Worm (Caenorhabditis elegans) whole organism, L4 larva: Measurements from ENCODE around the gene polg-1.

Experiments used
- R02D3.7 ChIP-seq: fragments of 150-350 bp; sonication (generic microtip); optimal IDR thresholded peaks from 3 replicates; lab custom pipeline; 2014; ENCODE audit warnings: missing biosample characterization, missing genetic modification characterization
- cey-2 ChIP-seq: sonication (generic microtip); optimal IDR thresholded peaks from 3 replicates; lab custom pipeline; 2017; ENCODE audit warnings: missing genetic modification characterization, mild to moderate bottlenecking, missing compliant biosample characterization, antibody characterized with exemption, borderline replicate concordance; ENCODE audit not compliant: insufficient read depth
- ctbp-1 ChIP-seq: fragments of 200-800 bp; sonication (Bioruptor generic); IDR thresholded peaks from 2 replicates; pipeline ENCODE4 v1.3.6; 2022; ENCODE audit warnings: missing genetic modification reagents, missing genetic modification characterization, missing compliant biosample characterization
- fkh-10 ChIP-seq: fragments of 150-350 bp; optimal IDR thresholded peaks from 2 replicates; lab custom pipeline; 2014; ENCODE audit warnings: missing biosample characterization, missing genetic modification reagents, missing genetic modification characterization
- rbr-2 ChIP-seq: sonication (generic microtip); optimal IDR thresholded peaks from 2 replicates; lab custom pipeline; 2016; ENCODE audit warnings: missing genotype, missing genetic modification characterization, missing compliant biosample characterization
- skn-1 ChIP-seq: fragments of 150-350 bp; optimal IDR thresholded peaks from 2 replicates; lab custom pipeline; 2014; ENCODE audit warnings: missing biosample characterization, missing genetic modification characterization
- tra-1 ChIP-seq: fragments of 200-800 bp; sonication (Bioruptor generic); IDR thresholded peaks from 2 replicates; pipeline ENCODE4 v1.3.6; 2022; ENCODE audit warnings: missing genetic modification reagents, missing genetic modification characterization, missing compliant biosample characterization
- ztf-11 ChIP-seq: fragments of 150-350 bp; optimal IDR thresholded peaks from 2 replicates; lab custom pipeline; 2014; ENCODE audit warnings: missing biosample characterization, missing genetic modification characterization

DNA sequence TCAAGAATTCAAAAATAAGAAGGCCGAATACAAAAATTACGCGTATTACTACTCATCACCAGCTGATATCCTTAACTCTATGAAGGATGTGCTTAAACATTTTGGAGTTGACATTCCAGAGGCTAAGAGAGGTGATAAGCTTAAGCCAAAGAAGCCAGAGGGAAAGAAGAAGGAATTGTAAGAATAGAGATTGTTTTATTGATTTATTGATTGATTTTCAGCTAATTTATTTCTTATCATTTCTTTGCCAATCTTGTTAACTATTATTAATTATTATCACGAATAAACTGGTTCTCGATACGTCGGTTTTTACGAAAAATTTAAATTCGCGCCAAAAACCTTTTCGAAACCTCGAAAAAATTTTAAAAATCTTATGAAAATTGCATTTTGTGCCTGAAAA lies 42.0 kb upstream of the polg-1 start:
- TF ChIP-seq tra-1 (GFP tag; lab: Robert Waterston, UW): no peak
- TF ChIP-seq ctbp-1 (GFP tag; lab: Robert Waterston, UW): no peak
- no peak for TF ChIP-seq cey-2 (tag; lab: Kevin White, UChicago)
- no peak for TF ChIP-seq ztf-11 (tag; lab: Kevin White, UChicago)
- no peak for TF ChIP-seq R02D3.7 (tag; lab: Kevin White, UChicago)
- no peak for TF ChIP-seq rbr-2 (tag; lab: Kevin White, UChicago)
- no peak for TF ChIP-seq fkh-10 (GFP tag; lab: Kevin White, UChicago)
- TF ChIP-seq skn-1: no peak
